Worm (Caenorhabditis elegans) whole organism, L4/young adult: Measurements from ENCODE around the gene clec-22.

ENCODE experiments used
- W03F9.2 ChIP-seq: fragments of 150-350 bp; optimal IDR thresholded peaks from 2 replicates; lab custom pipeline; 2014; ENCODE audit warnings: missing biosample characterization, missing genetic modification characterization
- dao-5 ChIP-seq: sonication (generic microtip); optimal IDR thresholded peaks from 2 replicates; lab custom pipeline; 2016; ENCODE audit warnings: missing genotype, missing genetic modification characterization, moderate library complexity, missing compliant biosample characterization
- him-1 ChIP-seq: sonication (generic microtip); optimal IDR thresholded peaks from 2 replicates; lab custom pipeline; 2016; ENCODE audit warnings: missing genotype, missing genetic modification reagents, missing genetic modification characterization, missing compliant biosample characterization

DNA sequence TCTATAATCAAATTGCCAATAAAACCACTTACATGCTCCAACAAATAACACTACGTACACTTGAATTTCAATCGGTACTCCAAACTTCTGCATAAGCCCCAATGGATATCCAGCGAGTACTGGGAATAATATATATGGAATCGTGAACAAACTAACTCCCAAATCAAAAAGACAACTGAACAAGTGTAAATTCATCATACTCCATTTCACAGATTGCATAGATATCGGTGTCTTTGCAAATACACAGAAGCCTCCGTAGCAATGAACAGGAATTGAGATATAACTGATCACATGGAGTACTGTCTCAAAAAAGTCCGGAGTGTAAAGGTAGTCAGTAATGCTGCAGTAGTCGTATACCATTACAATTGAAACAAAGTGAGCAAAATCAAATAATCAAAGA, 28.8 kb upstream of the clec-22 start, which contains the start of gene srh-214:
- TF ChIP-seq W03F9.2 = no peak
- TF ChIP-seq him-1 (tag; lab: Kevin White, UChicago) = no peak
- no peak for TF ChIP-seq dao-5 (tag; lab: Kevin White, UChicago)
